Fruit fly (Drosophila melanogaster): Measurements from ENCODE around the gene pst.

Gene pst

dm6 chr3L:7360324-7360852, 325 bp upstream of the pst start, which contains the start of gene Sec63 (continued):
- TF ChIP-seq chif (GFP tag; optimal IDR thresholded peaks at IDR 0.05) (no peak), Tbp (GFP tag; optimal IDR thresholded peaks at IDR 0.05) (no peak), H15 (GFP tag; IDR thresholded peaks at IDR 0.05) (peak; percentile 63; the same call in 2 of the 3 replicates), sisA (GFP tag; IDR thresholded peaks at IDR 0.05) (0 out of 2 replicates have a peak, but pooled peaks have one; percentile 27), Scr (GFP tag; IDR thresholded peaks at IDR 0.05; ENCODE audit: partially characterized antibody) (peak; percentile 79), crc (GFP tag; optimal IDR thresholded peaks at IDR 0.05) (no peak), sens (GFP tag) (peak; percentile 83), CG12071 (GFP tag; optimal IDR thresholded peaks at IDR 0.05) (no peak), croc (GFP tag; conservative IDR thresholded peaks at IDR 0.05) (no peak), Gsc (GFP tag; IDR thresholded peaks at IDR 0.05) (no peak), dati (GFP tag; IDR thresholded peaks at IDR 0.05) (no peak), CG15696 (tag; optimal IDR thresholded peaks at IDR 0.05) (peak; percentile 30), CG1603 (tag; optimal IDR thresholded peaks at IDR 0.05) (peak; percentile 54), pfk (GFP tag; optimal IDR thresholded peaks at IDR 0.05) (peak; percentile 93), CG2129 (GFP tag; IDR thresholded peaks at IDR 0.05; ENCODE audit: partially characterized antibody) (peak; percentile 69), CG7357 (GFP tag; IDR thresholded peaks at IDR 0.05) (0 out of 3 replicates have a peak, but pooled peaks have one; percentile 24), CG6683 (GFP tag; optimal IDR thresholded peaks at IDR 0.05) (no peak), CG2116 (GFP tag; optimal IDR thresholded peaks at IDR 0.05) (peak; percentile 78), HLH54F (GFP tag; optimal IDR thresholded peaks at IDR 0.05) (peak; percentile 6), pho (GFP tag; optimal IDR thresholded peaks at IDR 0.05) (no peak), cas (GFP tag; IDR thresholded peaks at IDR 0.05) (0 out of 2 replicates have a peak, but pooled peaks have one; percentile 34), BEAF-32 (GFP tag; optimal IDR thresholded peaks at IDR 0.05) (peak; percentile 84), HLHmδ (GFP tag; optimal IDR thresholded peaks at IDR 0.05) (peak; percentile 96), Jarid2 (GFP tag; optimal IDR thresholded peaks at IDR 0.05) (peak; percentile 6), phol (tag; optimal IDR thresholded peaks at IDR 0.05) (peak; percentile 82), psq (GFP tag; optimal IDR thresholded peaks at IDR 0.05) (no peak), row (GFP tag; IDR thresholded peaks at IDR 0.05) (peak; percentile 80), CG8359 (GFP tag; optimal IDR thresholded peaks at IDR 0.05; ENCODE audit: borderline replicate concordance) (no peak), Sox102F (GFP tag; optimal IDR thresholded peaks at IDR 0.05) (no peak), kay (GFP tag; optimal IDR thresholded peaks at IDR 0.05) (no peak), kah (GFP tag; optimal IDR thresholded peaks at IDR 0.05) (no peak), unpg (GFP tag; optimal IDR thresholded peaks at IDR 0.05) (peak; percentile 53), ERR (GFP tag; optimal IDR thresholded peaks at IDR 0.05) (no peak), CG4424 (GFP tag; optimal IDR thresholded peaks at IDR 0.05) (peak; percentile 45), CG31441 (GFP tag; IDR thresholded peaks at IDR 0.05) (peak; percentile 51; the same call in 1 of the 2 replicates), Dip2 (GFP tag; IDR thresholded peaks at IDR 0.05) (no peak), CG6854 (GFP tag; optimal IDR thresholded peaks at IDR 0.05) (no peak), CG12236 (GFP tag; optimal IDR thresholded peaks at IDR 0.05) (no peak), Deaf1 (tag; optimal IDR thresholded peaks at IDR 0.05) (no peak), sqz (GFP tag; optimal IDR thresholded peaks at IDR 0.05) (no peak), Stat92E (GFP tag; optimal IDR thresholded peaks at IDR 0.05) (no peak), CG14667 (GFP tag; IDR thresholded peaks at IDR 0.05) (no peak), bigmax (GFP tag; optimal IDR thresholded peaks at IDR 0.05) (no peak), amos (GFP tag; IDR thresholded peaks at IDR 0.05; ENCODE audit: partially characterized antibody) (peak; percentile 92), Ptx1 (GFP tag; IDR thresholded peaks at IDR 0.05) (peak; percentile 59), CG31224 (GFP tag; IDR thresholded peaks at IDR 0.05) (no peak), CG7963 (GFP tag; IDR thresholded peaks at IDR 0.05; ENCODE audit: partially characterized antibody) (peak; percentile 93), wor (GFP tag; IDR thresholded peaks at IDR 0.05) (no peak), yki (optimal IDR thresholded peaks at IDR 0.05) (no peak), CG30403 (GFP tag; optimal IDR thresholded peaks at IDR 0.05) (peak; percentile 46)

Measured in whole organism, embryonic.